Worm (Caenorhabditis elegans): ENCODE data around the gene Y75B8A.8.

- TF ChIP-seq dao-5 (tag; optimal IDR thresholded peaks at IDR 0.05) (no peak), W03F9.2 (tag; optimal IDR thresholded peaks at IDR 0.05) (no peak), him-1 (tag; optimal IDR thresholded peaks at IDR 0.05) (no peak)
These were observed 37.6 kb downstream of the Y75B8A.8 start for ce11 chrIII:12198135-12198534.
